Fruit fly (Drosophila melanogaster) whole organism, embryonic: ENCODE measurements around the gene CG12182.

Source experiments
- CG10147 ChIP-seq: fragments of 200-800 bp; sonication (Bioruptor generic); optimal IDR thresholded peaks from 2 replicates; lab custom pipeline; 2019; ENCODE audit warnings: missing biosample characterization, mild to moderate bottlenecking, missing genetic modification characterization, moderate library complexity
- CG11695 ChIP-seq: fragments of 200-800 bp; sonication (Bioruptor generic); IDR thresholded peaks from 3 replicates; pipeline ENCODE4 v1.3.6; 2022; ENCODE audit warnings: missing biosample characterization, missing genetic modification characterization
- CG11696 ChIP-seq: fragments of 200-800 bp; sonication (Bioruptor generic); IDR thresholded peaks from 2 replicates; pipeline ENCODE4 v1.3.6; 2022; ENCODE audit warnings: missing biosample characterization, missing genetic modification characterization
- CG13123 ChIP-seq: fragments of 200-800 bp; sonication (Bioruptor generic); optimal IDR thresholded peaks from 2 replicates; lab custom pipeline; 2016; ENCODE audit warnings: missing biosample characterization, missing genetic modification characterization
- CG14441 ChIP-seq: fragments of 200-800 bp; sonication (Bioruptor generic); IDR thresholded peaks from 2 replicates; pipeline ENCODE4 v1.3.6; 2022; ENCODE audit warnings: missing biosample characterization, missing genetic modification characterization
- CG14667 ChIP-seq: fragments of 200-800 bp; sonication (Bioruptor generic); IDR thresholded peaks from 2 replicates; pipeline ENCODE4 v1.3.6; 2022; ENCODE audit warnings: missing biosample characterization, missing genetic modification characterization
- CG16779 ChIP-seq: fragments of 200-800 bp; sonication (Bioruptor generic); IDR thresholded peaks from 2 replicates; pipeline ENCODE4 v1.3.6; 2022; ENCODE audit warnings: missing biosample characterization, missing genetic modification characterization
- CG17612 ChIP-seq: fragments of 200-800 bp; sonication (Bioruptor generic); IDR thresholded peaks from 2 replicates; pipeline ENCODE4 v1.3.6; 2022; ENCODE audit warnings: missing biosample characterization, missing genetic modification characterization
- CG17829 ChIP-seq: fragments of 200-800 bp; optimal IDR thresholded peaks from 2 replicates; lab custom pipeline; 2019; ENCODE audit warnings: missing biosample characterization, mild to moderate bottlenecking, missing genetic modification characterization, moderate library complexity
- CG18599 ChIP-seq: fragments of 200-800 bp; sonication (Bioruptor generic); optimal IDR thresholded peaks from 3 replicates; lab custom pipeline; 2017; ENCODE audit warnings: missing biosample characterization, missing genetic modification characterization, mild to moderate bottlenecking, moderate library complexity, missing genetic modification reagents
- CG3847 ChIP-seq: fragments of 200-800 bp; sonication (Bioruptor generic); IDR thresholded peaks from 2 replicates; pipeline ENCODE4 v1.3.6; 2022; ENCODE audit warnings: missing biosample characterization, missing genetic modification characterization
- CG5953 ChIP-seq: fragments of 200-800 bp; sonication (Bioruptor generic); IDR thresholded peaks from 2 replicates; pipeline ENCODE4 v1.3.6; 2022; ENCODE audit warnings: missing biosample characterization, missing genetic modification characterization
- CG6272 ChIP-seq: fragments of 200-800 bp; sonication (Bioruptor generic); IDR thresholded peaks from 2 replicates; pipeline ENCODE4 v1.3.6; 2022; ENCODE audit warnings: missing biosample characterization, missing genetic modification characterization
- CG6683 ChIP-seq: fragments of 200-800 bp; sonication (Bioruptor generic); optimal IDR thresholded peaks from 2 replicates; lab custom pipeline; 2017; ENCODE audit warnings: missing biosample characterization, mild to moderate bottlenecking, missing genetic modification characterization, missing genetic modification reagents
- CG7786 ChIP-seq: fragments of 200-800 bp; sonication (Bioruptor generic); optimal IDR thresholded peaks from 2 replicates; lab custom pipeline; 2016; ENCODE audit warnings: missing biosample characterization, missing genetic modification characterization
- CG7963 ChIP-seq: fragments of 200-800 bp; sonication (Bioruptor generic); IDR thresholded peaks from 3 replicates; pipeline ENCODE4 v1.3.6; 2022; ENCODE audit warnings: missing biosample characterization, missing genetic modification characterization; ENCODE audit not compliant: partially characterized antibody
- CG8924 ChIP-seq: fragments of 200-800 bp; optimal IDR thresholded peaks from 3 replicates; lab custom pipeline; 2019; ENCODE audit warnings: missing biosample characterization, mild to moderate bottlenecking, missing genetic modification characterization, moderate library complexity
- CG9609 ChIP-seq: fragments of 200-800 bp; sonication (Bioruptor generic); optimal IDR thresholded peaks from 3 replicates; lab custom pipeline; 2016; ENCODE audit warnings: missing biosample characterization, missing genetic modification characterization
- Dfd ChIP-seq, 2 experiments: fragments of >200 bp; optimal IDR thresholded peaks; 2 replicates each; lab custom pipeline; 2017; ENCODE audit warnings: missing biosample characterization in 2 of 2, missing genetic modification characterization in 2 of 2
- Dp ChIP-seq: fragments of 200-800 bp; sonication (Bioruptor generic); optimal IDR thresholded peaks from 2 replicates; lab custom pipeline; 2018; ENCODE audit warnings: missing biosample characterization, mild to moderate bottlenecking, missing genetic modification characterization, moderate library complexity
- Hand ChIP-seq: fragments of 200-800 bp; sonication (Bioruptor generic); optimal IDR thresholded peaks from 2 replicates; lab custom pipeline; 2017; ENCODE audit warnings: mild to moderate bottlenecking, missing biosample characterization, missing genetic modification reagents, missing genetic modification characterization
- Hr78 ChIP-seq, 2 experiments: fragments of 200-800 bp in 1 of 2; fragments of >200 bp in 1 of 2; sonication (Bioruptor generic) in 1 of 2; optimal IDR thresholded peaks; 2 replicates each; lab custom pipeline; 2017 to 2019; ENCODE audit warnings: missing biosample characterization in 2 of 2, missing genetic modification characterization in 2 of 2, mild to moderate bottlenecking in 1 of 2, moderate library complexity in 1 of 2
- Neu2 ChIP-seq: fragments of 200-800 bp; sonication (Bioruptor generic); optimal IDR thresholded peaks from 3 replicates; lab custom pipeline; 2016; ENCODE audit warnings: missing biosample characterization, missing genetic modification characterization, borderline replicate concordance
- Sin3A ChIP-seq: fragments of >200 bp; optimal IDR thresholded peaks from 2 replicates; lab custom pipeline; 2018
- Sox100B ChIP-seq: fragments of 200-800 bp; sonication (Bioruptor generic); optimal IDR thresholded peaks from 3 replicates; lab custom pipeline; 2018; ENCODE audit warnings: missing biosample characterization, mild to moderate bottlenecking, missing genetic modification characterization
- Trl ChIP-seq, 3 experiments: fragments of >200 bp in 2 of 3; fragments of 200-800 bp in 1 of 3; sonication (Bioruptor generic) in 1 of 3; optimal IDR thresholded peaks; 2 replicates in 1 of 3; 3 replicates in 2 of 3; lab custom pipeline; 2016 to 2017; ENCODE audit warnings: missing biosample characterization in 1 of 3, missing genetic modification characterization in 1 of 3
- Usf ChIP-seq: fragments of 200-800 bp; sonication (Bioruptor generic); optimal IDR thresholded peaks from 2 replicates; lab custom pipeline; 2017; ENCODE audit warnings: missing genotype, missing biosample characterization, missing genetic modification characterization
- Vsx1 ChIP-seq: fragments of 200-800 bp; sonication (Bioruptor generic); optimal IDR thresholded peaks from 2 replicates; lab custom pipeline; 2017; ENCODE audit warnings: missing biosample characterization, mild to moderate bottlenecking, missing genetic modification characterization, missing genetic modification reagents
- Xbp1 ChIP-seq: fragments of 200-800 bp; sonication (Bioruptor generic); optimal IDR thresholded peaks from 3 replicates; lab custom pipeline; 2016; ENCODE audit warnings: missing biosample characterization, mild to moderate bottlenecking, missing genetic modification characterization
- YL-1 ChIP-seq: fragments of 200-800 bp; sonication (Bioruptor generic); optimal IDR thresholded peaks from 3 replicates; lab custom pipeline; 2017; ENCODE audit warnings: missing biosample characterization, mild to moderate bottlenecking, missing genetic modification characterization
- bab2 ChIP-seq: fragments of 200-800 bp; sonication (Bioruptor generic); optimal IDR thresholded peaks from 2 replicates; lab custom pipeline; 2016; ENCODE audit warnings: missing biosample characterization, missing genetic modification characterization
- br ChIP-seq: fragments of >200 bp; optimal IDR thresholded peaks from 2 replicates; lab custom pipeline; 2017
- crol ChIP-seq: fragments of 200-800 bp; sonication (Bioruptor generic); IDR thresholded peaks from 2 replicates; pipeline ENCODE4 v1.3.6; 2022; ENCODE audit warnings: missing biosample characterization, missing genetic modification characterization
- eyg ChIP-seq: fragments of 200-800 bp; sonication (Bioruptor generic); optimal IDR thresholded peaks from 3 replicates; lab custom pipeline; 2016; ENCODE audit warnings: missing biosample characterization, missing genetic modification characterization
- ftz-f1 ChIP-seq: fragments of 200-800 bp; sonication (Bioruptor generic); optimal IDR thresholded peaks from 2 replicates; lab custom pipeline; 2016; ENCODE audit warnings: missing biosample characterization, missing genetic modification characterization
- gcm ChIP-seq: fragments of 200-800 bp; sonication (Bioruptor generic); optimal IDR thresholded peaks from 2 replicates; lab custom pipeline; 2019; ENCODE audit warnings: missing biosample characterization, mild to moderate bottlenecking, missing genetic modification characterization, moderate library complexity
- gsb-n ChIP-seq: fragments of 200-800 bp; sonication (Bioruptor generic); optimal IDR thresholded peaks from 3 replicates; lab custom pipeline; 2018; ENCODE audit warnings: missing biosample characterization, mild to moderate bottlenecking, missing genetic modification characterization
- h ChIP-seq: fragments of >200 bp; optimal IDR thresholded peaks from 2 replicates; lab custom pipeline; 2017
- hbn ChIP-seq: fragments of 200-800 bp; sonication (Bioruptor generic); IDR thresholded peaks from 2 replicates; pipeline ENCODE4 v1.3.6; 2022; ENCODE audit warnings: missing biosample characterization, missing genetic modification characterization; ENCODE audit not compliant: partially characterized antibody
- lab ChIP-seq: fragments of 200-800 bp; sonication (Bioruptor generic); optimal IDR thresholded peaks from 3 replicates; lab custom pipeline; 2017; ENCODE audit warnings: missing biosample characterization, missing genetic modification characterization, mild to moderate bottlenecking, moderate library complexity, missing genetic modification reagents
- mld ChIP-seq: fragments of 200-800 bp; sonication (Bioruptor generic); IDR thresholded peaks from 3 replicates; pipeline ENCODE4 v1.3.6; 2022; ENCODE audit warnings: missing biosample characterization, missing genetic modification characterization; ENCODE audit not compliant: partially characterized antibody
- nerfin-2 ChIP-seq: fragments of 200-800 bp; sonication (Bioruptor generic); IDR thresholded peaks from 2 replicates; pipeline ENCODE4 v1.3.6; 2022; ENCODE audit warnings: missing biosample characterization, missing genetic modification characterization; ENCODE audit not compliant: partially characterized antibody
- odd ChIP-seq: fragments of 200-800 bp; sonication (Bioruptor generic); optimal IDR thresholded peaks from 2 replicates; lab custom pipeline; 2017; ENCODE audit warnings: missing biosample characterization, mild to moderate bottlenecking, missing genetic modification characterization
- onecut ChIP-seq: fragments of 200-800 bp; sonication (Bioruptor generic); IDR thresholded peaks from 2 replicates; pipeline ENCODE4 v1.3.6; 2022; ENCODE audit warnings: missing biosample characterization, missing genetic modification characterization
- ranshi ChIP-seq: fragments of 200-800 bp; sonication (Bioruptor generic); IDR thresholded peaks from 2 replicates; pipeline ENCODE4 v1.3.6; 2022; ENCODE audit warnings: missing biosample characterization, missing genetic modification characterization
- schlank ChIP-seq: fragments of 200-800 bp; sonication (Bioruptor generic); optimal IDR thresholded peaks from 2 replicates; lab custom pipeline; 2018; ENCODE audit warnings: missing biosample characterization, mild to moderate bottlenecking, missing genetic modification characterization
- toy ChIP-seq: fragments of 200-800 bp; sonication (Bioruptor generic); IDR thresholded peaks from 2 replicates; pipeline ENCODE4 v1.3.6; 2022; ENCODE audit warnings: missing biosample characterization, missing genetic modification characterization
- twi ChIP-seq: fragments of 200-800 bp; optimal IDR thresholded peaks from 2 replicates; lab custom pipeline; 2019; ENCODE audit warnings: missing biosample characterization, mild to moderate bottlenecking, missing genetic modification characterization, moderate library complexity
- z ChIP-seq: fragments of 200-800 bp; sonication (Bioruptor generic); IDR thresholded peaks from 3 replicates; pipeline ENCODE4 v1.3.6; 2022; ENCODE audit warnings: missing biosample characterization, missing genetic modification characterization

CG12182 gene

dm6 chr3L:2586804-2587561 lies 12.4 kb downstream of the CG12182 start, which contains the start of gene RpL8 (continued):
- TF ChIP-seq Hand (GFP tag; lab: Kevin White, UChicago) (peak; percentile 70), odd (GFP tag; lab: Kevin White, UChicago) (peak; percentile 91), CG6272 (peak; percentile 64), CG18599 (GFP tag; lab: Kevin White, UChicago) (peak; percentile 84), gcm (GFP tag; lab: Kevin White, UChicago) (peak; percentile 67), CG5953 (GFP tag; lab: Robert Waterston, UW) (peak; percentile 90), Neu2 (GFP tag; lab: Kevin White, UChicago) (peak; percentile 64), hbn (GFP tag; lab: Robert Waterston, UW) (peak; percentile 62), twi (tag; lab: Kevin White, UChicago) (peak; percentile 30), br (lab: Kevin White, UChicago) (no peak), CG13123 (GFP tag; lab: Kevin White, UChicago) (peak; percentile 33), CG17829 (tag; lab: Kevin White, UChicago) (peak; percentile 46), YL-1 (GFP tag; lab: Kevin White, UChicago) (peak; percentile 98), Dfd (GFP tag; optimal IDR thresholded peaks at IDR 0.05; lab: Kevin White, UChicago) (no peak), Xbp1 (GFP tag; lab: Kevin White, UChicago) (peak; percentile 84), CG11696 (GFP tag; lab: Robert Waterston, UW) (peak; percentile 77), Hr78 (GFP tag; optimal IDR thresholded peaks at IDR 0.05; lab: Kevin White, UChicago) (peak in 1 of 2 experiments; percentile 27), Sox100B (GFP tag; lab: Kevin White, UChicago) (peak; percentile 73), CG7786 (peak; percentile 43), crol (GFP tag; lab: Robert Waterston, UW) (no peak), lab (peak; percentile 94), CG16779 (peak; percentile 75), CG9609 (GFP tag; lab: Kevin White, UChicago) (peak; percentile 55), CG8924 (tag; lab: Kevin White, UChicago) (peak; percentile 26), onecut (GFP tag; lab: Robert Waterston, UW) (peak; percentile 89), CG10147 (GFP tag; lab: Kevin White, UChicago) (peak; percentile 43), bab2 (peak; percentile 44), Vsx1 (GFP tag; lab: Kevin White, UChicago) (peak; percentile 83), schlank (tag; lab: Kevin White, UChicago) (peak; percentile 92), CG14441 (peak; percentile 78), z (no peak), CG3847 (GFP tag; lab: Robert Waterston, UW) (peak; percentile 88), mld (GFP tag; lab: Robert Waterston, UW) (no peak), CG6683 (peak; percentile 61), CG14667 (GFP tag; lab: Robert Waterston, UW) (peak; percentile 62), Dp (GFP tag; lab: Kevin White, UChicago) (no peak), Usf (GFP tag; lab: Kevin White, UChicago) (peak; percentile 53), h (lab: Kevin White, UChicago) (no peak), gsb-n (tag; lab: Kevin White, UChicago) (peak; percentile 75), toy (GFP tag; lab: Robert Waterston, UW) (0 out of 2 replicates have a peak, but pooled peaks have one; percentile 16), CG11695 (GFP tag; lab: Robert Waterston, UW) (peak; percentile 51; the same call in 2 of the 3 replicates), CG7963 (GFP tag; lab: Robert Waterston, UW) (peak; percentile 37; the same call in 1 of the 3 replicates), Trl (optimal IDR thresholded peaks at IDR 0.05; lab: Kevin White, UChicago) (no peak), Trl (GFP tag; optimal IDR thresholded peaks at IDR 0.05; lab: Kevin White, UChicago) (peak; percentile 69), ranshi (GFP tag; lab: Robert Waterston, UW) (peak; percentile 86), Sin3A (lab: Kevin White, UChicago) (peak; percentile 11), eyg (GFP tag; lab: Kevin White, UChicago) (peak; percentile 79), CG17612 (0 out of 2 replicates have a peak, but pooled peaks have one; percentile 25), ftz-f1 (peak; percentile 45), nerfin-2 (GFP tag; lab: Robert Waterston, UW) (no peak)
